Fruit fly (Drosophila melanogaster) S2 (cell line): Measurements from ENCODE around the gene tey.

Source experiments
- CG8478 ChIP-seq: fragments of >200 bp; optimal IDR thresholded peaks from 2 replicates; lab custom pipeline; 2018
- CTCF ChIP-seq, 2 experiments: fragments of >200 bp; optimal IDR thresholded peaks; 2 replicates each; lab custom pipeline; 2018

The tey gene

DNA sequence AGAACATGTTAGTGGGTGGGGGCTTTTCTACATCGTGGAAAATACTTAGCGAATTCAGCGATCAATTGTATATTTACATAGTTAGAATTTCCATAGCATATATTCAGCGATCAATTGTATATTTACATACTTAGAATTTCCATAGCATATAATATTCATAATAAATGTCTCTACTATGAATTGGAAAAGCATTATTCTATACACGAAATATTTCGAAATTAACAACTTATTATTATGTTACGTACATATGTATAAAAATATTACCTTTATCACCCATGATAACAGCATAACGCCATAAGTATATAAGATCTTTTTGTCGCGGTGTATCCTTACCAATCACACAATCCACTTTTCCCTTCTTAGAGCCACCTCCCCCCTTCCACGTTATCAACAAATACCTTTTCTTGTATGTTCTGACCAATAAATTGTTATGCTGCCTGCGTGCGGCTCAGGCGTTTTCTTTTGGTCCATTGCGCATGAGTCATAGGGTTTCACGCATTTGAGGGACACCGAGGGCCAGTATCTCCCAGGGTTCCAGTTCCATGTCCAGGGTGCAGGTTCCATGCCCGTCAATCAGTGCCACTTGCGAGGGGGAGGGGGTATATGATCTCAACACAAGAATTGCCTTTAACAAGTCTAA lies 27.0 kb downstream of the tey start:
- TF ChIP-seq CG8478 (lab: Kevin White, UChicago) (no peak), CTCF (optimal IDR thresholded peaks at IDR 0.05; lab: Kevin White, UChicago) (no peak)

DNA sequence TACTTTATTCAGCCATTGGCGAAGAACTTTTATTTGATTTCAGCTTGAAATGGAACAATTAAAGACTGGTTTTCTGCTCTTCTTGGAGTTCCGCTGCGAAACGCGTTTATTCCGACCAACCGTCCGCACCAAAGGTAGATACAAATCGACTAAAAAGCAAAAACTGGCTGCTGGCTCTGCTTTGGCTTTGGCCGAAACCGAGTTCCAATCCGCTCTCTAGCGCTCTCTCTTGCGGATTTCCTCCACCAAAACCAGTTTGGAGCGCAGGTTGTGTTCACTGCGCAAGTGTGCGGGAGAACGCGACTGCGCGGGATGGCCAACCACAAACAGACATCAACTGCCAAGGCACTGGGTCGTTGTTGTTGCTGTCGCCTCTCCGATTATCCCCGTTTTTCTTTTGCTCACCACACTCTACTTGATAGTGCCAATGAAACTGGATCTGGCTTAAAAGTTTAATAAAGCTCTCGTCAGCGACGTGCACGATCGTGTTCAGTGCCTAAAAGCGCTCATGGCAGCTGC lies 28.4 kb downstream of the tey start, which contains the start of gene wnd:
Gene wnd (minus strand): TSS at position 306 of the 519 bp plus-strand sequence.
- TF ChIP-seq CTCF (optimal IDR thresholded peaks at IDR 0.05; lab: Kevin White, UChicago) (no peak), CG8478 (lab: Kevin White, UChicago) (no peak)

DNA sequence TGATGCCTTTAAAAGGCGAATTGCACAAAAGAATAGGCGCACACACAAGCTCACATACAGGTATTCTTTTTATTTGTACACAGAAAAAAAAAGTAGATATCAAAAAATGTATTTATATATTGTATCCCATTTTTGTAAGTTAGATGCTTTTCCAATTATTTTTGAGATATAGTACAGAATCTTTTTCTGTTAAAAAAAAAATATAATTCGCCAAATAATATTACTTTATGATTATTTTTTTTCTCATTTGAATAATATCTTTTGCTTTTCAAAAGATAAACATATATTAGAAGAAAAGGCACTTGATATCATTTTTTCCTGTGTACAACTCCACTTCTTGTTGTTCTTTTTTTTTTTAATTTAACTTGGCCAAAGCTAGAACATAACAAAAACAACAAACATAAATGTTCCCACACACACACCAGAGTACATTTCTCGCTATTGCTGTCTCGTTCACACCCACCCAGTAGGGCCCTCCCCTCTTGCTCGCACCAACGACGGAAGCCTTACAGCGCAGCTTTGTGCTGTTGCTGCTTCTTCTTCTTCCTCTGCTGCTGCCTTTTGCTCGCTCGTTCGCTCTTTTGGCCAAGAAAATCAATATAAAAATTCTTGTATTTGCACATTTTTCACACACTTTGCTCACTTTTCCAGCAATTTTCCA lies 29.0 kb downstream of the tey start:
- TF ChIP-seq CG8478 (lab: Kevin White, UChicago) (no peak), CTCF (optimal IDR thresholded peaks at IDR 0.05; lab: Kevin White, UChicago) (no peak)

DNA sequence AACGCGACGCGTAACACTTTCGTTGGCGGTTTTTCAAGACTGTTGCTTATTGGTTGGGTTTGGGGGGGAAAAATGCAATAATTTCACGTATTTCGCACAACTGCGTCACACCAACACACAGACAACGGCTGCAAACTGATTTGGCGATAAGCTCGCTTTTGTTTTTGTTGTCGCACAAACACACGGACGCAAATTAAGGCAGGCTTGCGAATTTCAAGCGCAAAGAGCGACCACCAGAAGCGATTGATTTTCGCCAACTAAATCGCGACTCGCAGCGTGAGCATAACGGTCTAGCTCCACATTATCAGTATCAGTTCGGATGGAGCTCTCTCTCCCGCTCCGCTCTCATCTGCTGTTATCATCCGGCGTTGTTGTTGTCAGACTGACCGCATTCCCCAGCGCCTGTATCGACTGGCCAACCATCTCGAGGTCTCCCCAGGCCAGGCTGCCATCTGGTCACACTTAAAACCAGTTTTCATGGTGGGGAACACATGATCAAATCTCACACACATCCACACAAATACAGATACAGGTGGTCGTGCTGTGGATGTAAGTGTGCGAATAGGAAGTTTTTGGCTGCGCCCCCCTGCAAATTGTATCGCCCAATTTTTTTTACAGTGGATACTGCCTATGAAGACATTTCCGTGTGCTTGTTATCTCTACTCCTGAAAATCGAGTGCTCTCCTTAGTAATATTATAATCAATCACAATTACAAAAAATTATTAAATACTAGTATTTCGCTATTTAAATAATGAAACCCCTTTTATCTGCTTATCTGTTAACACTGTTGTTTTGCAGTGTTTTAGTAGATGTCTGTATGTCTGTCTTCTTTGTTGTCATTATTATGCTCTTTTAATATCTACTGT lies 30.9 kb downstream of the tey start:
- TF ChIP-seq CTCF (optimal IDR thresholded peaks at IDR 0.05; lab: Kevin White, UChicago) (no peak), CG8478 (lab: Kevin White, UChicago) (no peak)

DNA sequence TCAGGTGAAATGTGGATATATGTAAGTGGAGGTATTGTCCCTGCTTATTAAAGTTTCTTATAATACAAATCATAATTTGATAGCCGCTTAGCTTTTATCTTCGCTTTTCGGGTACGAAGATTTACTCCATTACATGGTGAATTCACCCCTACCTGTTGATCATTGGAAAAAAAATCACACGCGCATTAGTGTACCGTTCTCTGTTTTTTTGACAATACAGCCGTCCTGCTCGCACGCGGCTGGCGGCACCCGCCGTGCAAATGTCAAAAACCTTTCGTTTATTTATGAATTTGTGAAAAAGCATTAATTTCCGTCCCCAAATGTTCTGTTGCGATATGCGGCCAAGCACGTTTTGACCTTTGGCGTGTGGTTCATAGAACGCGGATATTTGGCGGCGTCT lies 32.0 kb downstream of the tey start:
- no peak for TF ChIP-seq CG8478 (lab: Kevin White, UChicago)
- no peak for TF ChIP-seq CTCF (optimal IDR thresholded peaks at IDR 0.05; lab: Kevin White, UChicago)

DNA sequence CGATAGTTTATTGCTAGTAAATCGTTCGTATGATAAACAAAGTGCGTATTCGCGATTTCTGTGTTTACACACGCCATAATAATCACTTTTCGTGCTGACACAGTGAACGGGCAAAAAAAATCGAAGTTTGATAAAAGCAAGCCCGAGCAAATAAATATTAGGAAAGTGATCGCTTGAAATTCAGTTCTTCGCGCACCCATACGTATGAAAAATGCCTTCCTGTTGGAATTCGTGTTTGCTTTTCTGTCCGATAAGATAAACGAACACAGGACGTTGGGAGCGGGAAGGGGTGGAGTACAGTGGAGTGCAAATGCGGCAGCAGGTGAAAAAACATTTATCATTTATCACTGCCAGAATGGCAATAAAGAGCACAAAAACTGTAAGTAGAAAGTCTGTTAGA lies 33.2 kb downstream of the tey start:
- TF ChIP-seq CTCF (optimal IDR thresholded peaks at IDR 0.05; lab: Kevin White, UChicago): no peak
- TF ChIP-seq CG8478 (lab: Kevin White, UChicago): no peak

DNA sequence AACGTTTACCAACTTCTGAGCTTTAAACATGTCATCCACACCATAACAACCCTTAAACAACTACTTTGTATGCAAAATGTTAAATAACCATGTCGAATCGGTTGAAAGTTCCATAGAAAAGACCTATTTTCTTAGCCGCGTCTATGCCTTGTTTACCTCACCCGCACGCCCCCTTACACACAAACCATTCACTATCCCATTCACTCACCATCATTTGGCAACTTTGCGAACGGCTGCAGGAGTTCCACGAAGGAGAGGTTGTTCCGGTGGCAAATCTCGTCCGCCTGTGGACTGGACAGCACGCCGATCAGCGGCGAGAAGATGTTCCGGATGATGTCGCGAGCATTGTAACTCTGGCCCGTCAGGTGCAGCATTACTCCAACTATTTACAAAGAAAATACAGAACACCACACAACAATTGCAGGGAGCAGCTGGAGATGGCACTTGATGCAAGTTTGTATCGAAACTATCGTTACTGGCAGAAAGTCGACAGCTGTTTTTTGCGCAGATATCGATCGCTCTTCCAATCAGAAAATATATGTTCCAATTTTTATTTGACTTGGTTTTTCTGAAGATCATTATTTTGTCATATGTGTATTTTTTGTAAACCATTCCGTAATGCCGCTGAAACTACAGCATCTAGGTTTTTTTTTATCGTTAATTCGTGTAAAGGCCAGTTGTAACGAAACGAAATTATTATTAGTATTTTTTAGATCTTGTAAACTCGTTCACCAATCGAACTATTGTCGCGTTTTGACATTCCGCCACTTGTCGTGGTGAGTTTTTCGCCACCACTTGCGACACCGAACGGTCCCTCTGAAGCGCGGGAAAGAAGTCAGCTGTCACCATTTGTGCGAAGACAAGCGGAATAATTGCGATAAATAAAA lies 45.6 kb downstream of the tey start, which contains the start of gene asf1:
Gene asf1 (plus strand): TSS at position 823 of the 887 bp plus-strand sequence.
- no peak for TF ChIP-seq CG8478 (lab: Kevin White, UChicago)
- TF ChIP-seq CTCF (optimal IDR thresholded peaks at IDR 0.05; lab: Kevin White, UChicago): peak in 1 of 2 experiments; percentile 28

DNA sequence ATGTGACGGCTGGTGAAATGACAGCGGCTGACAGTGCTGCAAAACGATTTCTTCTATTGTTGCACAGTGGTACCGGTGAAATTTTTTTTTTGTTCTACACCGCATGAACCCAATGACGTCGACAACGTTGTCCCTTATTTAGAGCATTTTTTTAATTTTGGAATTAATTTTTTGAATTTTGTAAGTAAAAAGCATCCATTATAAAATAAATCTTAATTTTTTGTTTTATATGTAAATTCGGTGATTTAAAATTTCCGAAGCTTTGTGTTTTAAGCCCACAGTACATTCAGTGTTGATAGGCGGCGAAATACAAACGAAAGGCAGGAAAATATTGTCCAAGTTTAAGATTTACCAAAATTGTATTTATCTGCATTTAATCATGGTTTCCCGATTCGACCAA lies 51.7 kb downstream of the tey start, which contains the start of the genes Lon and PIG-F:
Gene Lon (minus strand): TSS at position 28 of the 400 bp plus-strand sequence.
Gene PIG-F (plus strand): TSS at position 284 of the 400 bp plus-strand sequence.
- TF ChIP-seq CG8478 (lab: Kevin White, UChicago) (no peak), CTCF (optimal IDR thresholded peaks at IDR 0.05; lab: Kevin White, UChicago) (no peak)

DNA sequence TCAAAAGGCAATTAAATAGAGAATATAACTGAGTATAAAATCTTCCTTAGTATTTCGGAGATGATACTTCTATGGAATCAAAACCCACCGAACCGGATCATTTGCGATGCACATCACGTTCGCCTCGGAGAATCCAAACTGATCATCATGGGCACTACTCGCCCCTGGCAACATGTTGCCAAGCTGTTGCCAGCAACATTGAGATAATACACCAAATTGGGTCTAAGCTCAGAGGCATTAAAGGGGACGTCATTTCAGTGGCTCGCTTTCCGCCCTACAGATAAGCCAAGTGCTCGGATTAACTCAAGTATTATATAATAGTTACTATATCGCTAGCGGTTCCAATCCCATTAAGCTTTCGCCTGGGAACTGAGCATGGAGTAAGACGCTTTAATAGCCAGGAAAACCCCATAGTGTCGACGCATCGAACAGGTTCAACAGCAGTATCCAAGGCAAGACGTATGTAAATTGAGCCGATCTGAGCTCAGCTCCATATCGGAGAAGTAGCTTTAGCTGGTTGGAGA lies 57.9 kb downstream of the tey start, which contains the start of the genes lush and CG9372:
Gene lush (minus strand): TSS at position 117 of the 524 bp plus-strand sequence.
Gene CG9372 (plus strand): TSS at position 235 of the 524 bp plus-strand sequence.
- no peak for TF ChIP-seq CG8478 (lab: Kevin White, UChicago)
- TF ChIP-seq CTCF (optimal IDR thresholded peaks at IDR 0.05; lab: Kevin White, UChicago): no peak

DNA sequence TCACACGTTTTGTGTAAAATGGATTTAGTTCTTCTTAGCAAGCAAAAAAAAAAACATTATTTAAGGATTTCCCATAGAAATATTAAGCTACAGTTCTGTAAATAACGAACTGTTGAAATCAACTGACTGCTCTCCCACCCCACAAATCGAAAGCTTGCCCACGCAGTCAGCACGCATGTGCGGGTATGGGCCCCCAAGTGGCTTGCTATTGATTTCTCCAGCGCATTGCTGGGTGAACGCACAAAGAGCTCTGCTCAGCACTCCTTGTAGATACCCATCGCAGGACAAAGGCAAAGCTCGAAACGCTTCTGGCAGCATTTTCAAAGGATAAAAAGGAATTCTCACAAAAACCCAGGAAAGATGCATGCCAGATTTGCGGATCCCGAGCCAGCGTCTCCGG lies 62.5 kb downstream of the tey start, which contains the start of gene CG9368:
Gene CG9368 (plus strand): TSS at position 221 of the 400 bp plus-strand sequence.
- TF ChIP-seq CG8478 (lab: Kevin White, UChicago): no peak
- no peak for TF ChIP-seq CTCF (optimal IDR thresholded peaks at IDR 0.05; lab: Kevin White, UChicago)
